Worm (Caenorhabditis elegans): ENCODE data around the gene C18D11.6.

DNA sequence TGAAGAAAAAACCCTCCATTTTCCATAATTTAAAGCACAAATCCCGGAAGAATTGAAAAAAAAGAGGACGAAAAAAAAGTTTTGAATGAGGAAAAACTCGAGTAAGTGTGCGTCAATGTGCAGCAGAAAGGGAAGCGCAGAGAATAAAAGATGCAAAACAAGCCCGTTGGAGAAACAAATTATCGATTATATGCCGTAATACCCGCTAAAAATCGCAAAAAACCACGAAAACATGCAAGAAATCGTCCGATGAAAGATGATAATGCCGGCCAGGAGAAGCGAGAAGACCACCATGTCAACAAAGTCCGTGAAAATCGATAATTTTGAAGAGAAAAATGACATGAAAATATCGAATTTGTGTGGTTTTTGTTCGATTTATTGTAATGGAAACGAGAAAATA, 36.7 kb downstream of the C18D11.6 start:
- TF ChIP-seq nhr-11 (tag; optimal IDR thresholded peaks at IDR 0.05) (no peak), mxl-3 (GFP tag; optimal IDR thresholded peaks at IDR 0.05) (no peak), zag-1 (tag; optimal IDR thresholded peaks at IDR 0.05) (no peak), unc-62 (GFP tag; optimal IDR thresholded peaks at IDR 0.05 in 1 of 2) (peak in 1 of 2 experiments; percentile 43), unc-62 (tag; optimal IDR thresholded peaks at IDR 0.05) (no peak), dmd-8 (GFP tag; IDR thresholded peaks at IDR 0.05) (no peak), fos-1 (tag; optimal IDR thresholded peaks at IDR 0.05) (no peak), fkh-10 (GFP tag; optimal IDR thresholded peaks at IDR 0.05) (no peak), ZK546.5 (tag; optimal IDR thresholded peaks at IDR 0.05) (no peak), lin-13 (GFP tag; optimal IDR thresholded peaks at IDR 0.05) (no peak), lin-38 (GFP tag; IDR thresholded peaks at IDR 0.05) (no peak), nhr-76 (tag; optimal IDR thresholded peaks at IDR 0.05) (no peak), lin-15B (tag; optimal IDR thresholded peaks at IDR 0.05) (no peak), F10B5.3 (tag; optimal IDR thresholded peaks at IDR 0.05) (no peak)

All from whole organism, L4 larva.